Fruit fly (Drosophila melanogaster): ENCODE results near the gene CenG1A.

The CenG1A gene

dm6 chr2L:13904331-13904911, 69.1 kb downstream of the CenG1A start, which contains the start of gene Smg5 (continued):
- peak; percentile 85 for TF ChIP-seq CG17829 (tag; optimal IDR thresholded peaks at IDR 0.05)
- peak; percentile 20 for TF ChIP-seq CG6683 (GFP tag; optimal IDR thresholded peaks at IDR 0.05)
- TF ChIP-seq CG13424 (tag; optimal IDR thresholded peaks at IDR 0.05), result peak; percentile 99
- peak; percentile 80 for TF ChIP-seq CG2678 (tag; optimal IDR thresholded peaks at IDR 0.05)
- peak; percentile 97 for TF ChIP-seq E2f1 (GFP tag; IDR thresholded peaks at IDR 0.05)
- TF ChIP-seq CG10979 (tag; optimal IDR thresholded peaks at IDR 0.05), result peak; percentile 97
- TF ChIP-seq Rx (GFP tag; IDR thresholded peaks at IDR 0.05), result peak; percentile 92
- TF ChIP-seq ERR (GFP tag; optimal IDR thresholded peaks at IDR 0.05), result peak; percentile 84
- peak; percentile 96 for TF ChIP-seq Atf6 (GFP tag; IDR thresholded peaks at IDR 0.05)
- peak; percentile 96 for TF ChIP-seq CG16815 (GFP tag; optimal IDR thresholded peaks at IDR 0.05)
- peak; percentile 99 for TF ChIP-seq Med (GFP tag)
- peak; percentile 95 for TF ChIP-seq Atf-2 (GFP tag; optimal IDR thresholded peaks at IDR 0.05)
- TF ChIP-seq mam (GFP tag; optimal IDR thresholded peaks at IDR 0.05), result peak; percentile 94
- peak; percentile 84 for TF ChIP-seq Meics (GFP tag; optimal IDR thresholded peaks at IDR 0.05)
- peak; percentile 74 for TF ChIP-seq CG10274 (GFP tag; optimal IDR thresholded peaks at IDR 0.05)
- peak; percentile 86 for TF ChIP-seq al (GFP tag; IDR thresholded peaks at IDR 0.05)
- TF ChIP-seq sc (optimal IDR thresholded peaks at IDR 0.05), result no peak
- peak; percentile 22 for TF ChIP-seq sc (GFP tag; optimal IDR thresholded peaks at IDR 0.05)
- peak; percentile 93 for TF ChIP-seq CG15601 (tag; optimal IDR thresholded peaks at IDR 0.05)
- TF ChIP-seq chm (GFP tag; IDR thresholded peaks at IDR 0.05), result peak; percentile 97
- TF ChIP-seq peb (GFP tag; IDR thresholded peaks at IDR 0.05), result peak; percentile 90
- TF ChIP-seq Doc2 (GFP tag; IDR thresholded peaks at IDR 0.05), result peak; percentile 90
- peak; percentile 96 for TF ChIP-seq nmo (GFP tag; optimal IDR thresholded peaks at IDR 0.05)
- no peak for TF ChIP-seq prd (optimal IDR thresholded peaks at IDR 0.05)
- TF ChIP-seq prd (GFP tag; IDR thresholded peaks at IDR 0.05), result peak; percentile 98
- peak; percentile 72 for TF ChIP-seq Nf-YC (tag; optimal IDR thresholded peaks at IDR 0.05)
- 0 out of 3 replicates have a peak, but pooled peaks have one; percentile 5 for TF ChIP-seq z (GFP tag; IDR thresholded peaks at IDR 0.05)
- TF ChIP-seq Lhr (GFP tag; optimal IDR thresholded peaks at IDR 0.05), result peak; percentile 79
- TF ChIP-seq aop (GFP tag; IDR thresholded peaks at IDR 0.05), result peak; percentile 75; the same call in 1 of the 2 replicates
- TF ChIP-seq emc (GFP tag; optimal IDR thresholded peaks at IDR 0.05), result peak; percentile 95
- peak; percentile 98 for TF ChIP-seq CG9609 (GFP tag; optimal IDR thresholded peaks at IDR 0.05)
- TF ChIP-seq CG5180 (GFP tag; optimal IDR thresholded peaks at IDR 0.05), result no peak
- TF ChIP-seq tin (GFP tag; optimal IDR thresholded peaks at IDR 0.05), result peak; percentile 95
- TF ChIP-seq Lpt (GFP tag; optimal IDR thresholded peaks at IDR 0.05), result no peak
- no peak for TF ChIP-seq D19B (GFP tag; optimal IDR thresholded peaks at IDR 0.05)
- peak; percentile 84 for TF ChIP-seq twi (tag; optimal IDR thresholded peaks at IDR 0.05)
- TF ChIP-seq PHDP (tag; optimal IDR thresholded peaks at IDR 0.05), result peak; percentile 96
- peak; percentile 79 for TF ChIP-seq CG11723 (GFP tag; optimal IDR thresholded peaks at IDR 0.05)
- TF ChIP-seq Bgb (GFP tag; IDR thresholded peaks at IDR 0.05; ENCODE audit: partially characterized antibody), result peak; percentile 95
- peak; percentile 88 for TF ChIP-seq CG11085 (GFP tag; IDR thresholded peaks at IDR 0.05)
- TF ChIP-seq CG14441 (GFP tag; IDR thresholded peaks at IDR 0.05), result peak; percentile 95
- peak; percentile 88 for TF ChIP-seq CG31224 (GFP tag; IDR thresholded peaks at IDR 0.05)
- TF ChIP-seq fd64A (GFP tag; optimal IDR thresholded peaks at IDR 0.05), result peak; percentile 43
- TF ChIP-seq dimm (GFP tag; IDR thresholded peaks at IDR 0.05), result peak; percentile 86
- peak; percentile 91 for TF ChIP-seq YL-1 (GFP tag; optimal IDR thresholded peaks at IDR 0.05)
- TF ChIP-seq crol (GFP tag; IDR thresholded peaks at IDR 0.05), result peak; percentile 47
- TF ChIP-seq CG31365 (tag; optimal IDR thresholded peaks at IDR 0.05), result no peak
- TF ChIP-seq gcm2 (GFP tag; optimal IDR thresholded peaks at IDR 0.05), result peak; percentile 88
- peak; percentile 96 for TF ChIP-seq CG12769 (tag; optimal IDR thresholded peaks at IDR 0.05)
- TF ChIP-seq CG43689 (GFP tag; IDR thresholded peaks at IDR 0.05), result peak; percentile 86
- TF ChIP-seq jing (GFP tag; optimal IDR thresholded peaks at IDR 0.05), result peak; percentile 92

Data from whole organism, embryonic.